Worm (Caenorhabditis elegans): Measurements from ENCODE around the gene W04D2.4.

The W04D2.4 gene

ce11 chrV:12488002-12488401 is 9.6 kb downstream of the W04D2.4 start:
- TF ChIP-seq med-1 (GFP tag; optimal IDR thresholded peaks at IDR 0.05; ENCODE audit: insufficient read depth) (no peak), cog-1 (tag; optimal IDR thresholded peaks at IDR 0.05) (no peak), flt-1 (GFP tag; IDR thresholded peaks at IDR 0.05) (no peak), ztf-23 (GFP tag; IDR thresholded peaks at IDR 0.05) (no peak), T22C8.4 (GFP tag; IDR thresholded peaks at IDR 0.05) (no peak), klf-2 (GFP tag; conservative IDR thresholded peaks at IDR 0.05) (no peak), tab-1 (GFP tag; IDR thresholded peaks at IDR 0.05) (no peak), ztf-29 (GFP tag; IDR thresholded peaks at IDR 0.05) (no peak), ref-1 (GFP tag; conservative IDR thresholded peaks at IDR 0.05) (no peak)

ce11 chrV:12486934-12487333 is 10.6 kb downstream of the W04D2.4 start, which contains the start of gene inx-11:
inx-11 (plus strand) TSS chrV:12487234.
- TF ChIP-seq klf-2 (GFP tag; conservative IDR thresholded peaks at IDR 0.05) = no peak

DNA sequence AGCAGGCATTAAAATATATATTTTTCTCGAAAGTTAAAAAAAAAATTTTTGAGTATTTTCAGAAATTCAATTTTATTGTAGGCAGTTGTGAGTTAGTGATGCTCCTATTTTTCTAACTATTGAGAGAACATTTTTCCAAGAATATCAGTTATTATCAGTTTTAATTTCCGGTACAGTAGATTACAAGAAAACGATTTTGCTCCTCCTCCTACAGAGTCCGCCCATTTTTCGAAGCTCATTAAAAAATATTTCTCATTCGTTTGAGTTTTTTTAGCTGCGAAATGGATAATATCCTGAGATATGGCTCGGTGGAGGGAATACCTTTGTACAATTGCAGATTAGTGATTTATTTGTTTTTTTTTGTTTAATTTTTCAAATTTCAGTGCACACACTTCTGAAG is 13.0 kb downstream of the W04D2.4 start, which contains the start of gene srt-39:
TSS of gene srt-39 (plus strand) at position 301 of the 400 bp plus-strand sequence.
- TF ChIP-seq med-1 (GFP tag; optimal IDR thresholded peaks at IDR 0.05; ENCODE audit: insufficient read depth) = no peak
- TF ChIP-seq tab-1 (GFP tag; IDR thresholded peaks at IDR 0.05) = no peak
- TF ChIP-seq flt-1 (GFP tag; IDR thresholded peaks at IDR 0.05) = no peak
- TF ChIP-seq klf-2 (GFP tag; conservative IDR thresholded peaks at IDR 0.05) = no peak
- no peak for TF ChIP-seq cog-1 (tag; optimal IDR thresholded peaks at IDR 0.05)
- no peak for TF ChIP-seq ztf-23 (GFP tag; IDR thresholded peaks at IDR 0.05)
- TF ChIP-seq ztf-29 (GFP tag; IDR thresholded peaks at IDR 0.05) = no peak
- no peak for TF ChIP-seq T22C8.4 (GFP tag; IDR thresholded peaks at IDR 0.05)
- no peak for TF ChIP-seq ref-1 (GFP tag; conservative IDR thresholded peaks at IDR 0.05)

DNA sequence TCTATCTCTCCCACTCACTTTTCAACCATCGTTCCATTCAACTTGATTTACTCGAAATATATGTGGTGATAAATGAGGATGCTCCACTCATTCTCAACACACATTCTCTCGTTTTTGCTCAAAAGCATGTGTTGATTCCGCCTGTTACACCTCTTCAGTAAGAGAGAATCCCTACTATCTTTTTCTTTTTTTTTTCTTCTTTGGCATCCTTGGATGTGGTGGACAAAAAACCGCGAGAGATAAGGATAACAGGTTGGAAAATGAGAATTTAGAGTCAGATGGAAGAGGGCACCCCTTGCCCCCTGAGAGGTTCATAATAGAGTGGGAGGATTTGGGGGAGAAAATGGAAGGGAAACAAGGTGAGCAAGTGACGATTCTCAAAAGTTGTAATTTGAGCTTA is 18.6 kb downstream of the W04D2.4 start:
- TF ChIP-seq ref-1 (GFP tag; conservative IDR thresholded peaks at IDR 0.05) (no peak), cog-1 (tag; optimal IDR thresholded peaks at IDR 0.05) (no peak), ztf-29 (GFP tag; IDR thresholded peaks at IDR 0.05) (no peak), klf-2 (GFP tag; conservative IDR thresholded peaks at IDR 0.05) (no peak), flt-1 (GFP tag; IDR thresholded peaks at IDR 0.05) (no peak), tab-1 (GFP tag; IDR thresholded peaks at IDR 0.05) (no peak), ztf-23 (GFP tag; IDR thresholded peaks at IDR 0.05) (no peak), T22C8.4 (GFP tag; IDR thresholded peaks at IDR 0.05) (no peak), med-1 (GFP tag; optimal IDR thresholded peaks at IDR 0.05; ENCODE audit: insufficient read depth) (no peak)

ce11 chrV:12478111-12478510 is 19.4 kb downstream of the W04D2.4 start, which contains the start of gene atn-1:
atn-1 (plus strand) TSS chrV:12478411.
- no peak for TF ChIP-seq cog-1 (tag; optimal IDR thresholded peaks at IDR 0.05)
- no peak for TF ChIP-seq ref-1 (GFP tag; conservative IDR thresholded peaks at IDR 0.05)
- no peak for TF ChIP-seq med-1 (GFP tag; optimal IDR thresholded peaks at IDR 0.05; ENCODE audit: insufficient read depth)
- TF ChIP-seq ztf-23 (GFP tag; IDR thresholded peaks at IDR 0.05) = no peak
- no peak for TF ChIP-seq flt-1 (GFP tag; IDR thresholded peaks at IDR 0.05)
- TF ChIP-seq klf-2 (GFP tag; conservative IDR thresholded peaks at IDR 0.05) = no peak
- TF ChIP-seq tab-1 (GFP tag; IDR thresholded peaks at IDR 0.05) = no peak
- no peak for TF ChIP-seq ztf-29 (GFP tag; IDR thresholded peaks at IDR 0.05)
- no peak for TF ChIP-seq T22C8.4 (GFP tag; IDR thresholded peaks at IDR 0.05)

- no peak for TF ChIP-seq klf-2 (GFP tag; conservative IDR thresholded peaks at IDR 0.05)
Measured at ce11 chrV:12477139-12477538, 20.4 kb downstream of the W04D2.4 start.

ce11 chrV:12475360-12475759 is 22.2 kb downstream of the W04D2.4 start:
- TF ChIP-seq T22C8.4 (GFP tag; IDR thresholded peaks at IDR 0.05) (no peak), ztf-29 (GFP tag; IDR thresholded peaks at IDR 0.05) (no peak), med-1 (GFP tag; optimal IDR thresholded peaks at IDR 0.05; ENCODE audit: insufficient read depth) (no peak), cog-1 (tag; optimal IDR thresholded peaks at IDR 0.05) (no peak), ref-1 (GFP tag; conservative IDR thresholded peaks at IDR 0.05) (no peak), klf-2 (GFP tag; conservative IDR thresholded peaks at IDR 0.05) (no peak), tab-1 (GFP tag; IDR thresholded peaks at IDR 0.05) (no peak), ztf-23 (GFP tag; IDR thresholded peaks at IDR 0.05) (no peak), flt-1 (GFP tag; IDR thresholded peaks at IDR 0.05) (no peak)

- no peak for TF ChIP-seq T22C8.4 (GFP tag; IDR thresholded peaks at IDR 0.05)
Measured at ce11 chrV:12470324-12470723, 27.2 kb downstream of the W04D2.4 start.

DNA sequence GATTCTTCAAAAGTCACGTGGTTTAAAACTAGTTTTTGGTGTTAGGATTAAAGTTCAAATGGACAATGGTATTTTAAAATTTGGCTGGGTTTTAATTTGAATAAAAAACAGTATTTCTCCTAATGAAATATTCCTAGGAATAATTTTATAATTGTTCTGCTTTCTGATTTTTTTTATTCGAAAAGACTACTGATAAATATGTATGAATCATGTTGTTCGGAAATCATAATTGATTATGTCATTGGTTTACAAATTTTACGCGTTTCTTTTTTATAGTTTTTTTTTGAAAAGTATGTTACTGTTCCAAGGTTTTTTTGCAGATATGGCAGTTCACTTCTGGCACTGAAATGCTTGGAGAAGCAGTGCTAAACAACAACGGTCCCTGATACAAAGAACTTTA is 29.2 kb downstream of the W04D2.4 start, which contains the start of gene F28C1.3:
TSS of gene F28C1.3 (plus strand) at position 301 of the 400 bp plus-strand sequence.
- TF ChIP-seq T22C8.4 (GFP tag; IDR thresholded peaks at IDR 0.05) = no peak
- TF ChIP-seq tab-1 (GFP tag; IDR thresholded peaks at IDR 0.05) = no peak
- no peak for TF ChIP-seq klf-2 (GFP tag; conservative IDR thresholded peaks at IDR 0.05)
- no peak for TF ChIP-seq med-1 (GFP tag; optimal IDR thresholded peaks at IDR 0.05; ENCODE audit: insufficient read depth)
- TF ChIP-seq flt-1 (GFP tag; IDR thresholded peaks at IDR 0.05) = no peak
- TF ChIP-seq ztf-29 (GFP tag; IDR thresholded peaks at IDR 0.05) = no peak
- TF ChIP-seq ztf-23 (GFP tag; IDR thresholded peaks at IDR 0.05) = no peak
- TF ChIP-seq ref-1 (GFP tag; conservative IDR thresholded peaks at IDR 0.05) = no peak
- TF ChIP-seq cog-1 (tag; optimal IDR thresholded peaks at IDR 0.05) = no peak

ce11 chrV:12467755-12468154 is 29.8 kb downstream of the W04D2.4 start:
- TF ChIP-seq klf-2 (GFP tag; conservative IDR thresholded peaks at IDR 0.05) (no peak), ref-1 (GFP tag; conservative IDR thresholded peaks at IDR 0.05) (no peak), ztf-23 (GFP tag; IDR thresholded peaks at IDR 0.05) (no peak), med-1 (GFP tag; optimal IDR thresholded peaks at IDR 0.05; ENCODE audit: insufficient read depth) (no peak), T22C8.4 (GFP tag; IDR thresholded peaks at IDR 0.05) (no peak), cog-1 (tag; optimal IDR thresholded peaks at IDR 0.05) (no peak), ztf-29 (GFP tag; IDR thresholded peaks at IDR 0.05) (no peak), tab-1 (GFP tag; IDR thresholded peaks at IDR 0.05) (no peak), flt-1 (GFP tag; IDR thresholded peaks at IDR 0.05) (no peak)

- TF ChIP-seq cog-1 (tag; optimal IDR thresholded peaks at IDR 0.05) (no peak), ref-1 (GFP tag; conservative IDR thresholded peaks at IDR 0.05) (no peak), ztf-29 (GFP tag; IDR thresholded peaks at IDR 0.05) (no peak), tab-1 (GFP tag; IDR thresholded peaks at IDR 0.05) (no peak), ztf-23 (GFP tag; IDR thresholded peaks at IDR 0.05) (no peak), flt-1 (GFP tag; IDR thresholded peaks at IDR 0.05) (no peak), klf-2 (GFP tag; conservative IDR thresholded peaks at IDR 0.05) (no peak), med-1 (GFP tag; optimal IDR thresholded peaks at IDR 0.05; ENCODE audit: insufficient read depth) (no peak), T22C8.4 (GFP tag; IDR thresholded peaks at IDR 0.05) (no peak)
Measured at ce11 chrV:12466653-12467052, 30.9 kb downstream of the W04D2.4 start.
